Worm (Caenorhabditis elegans): ENCODE results near the gene lron-12.

DNA sequence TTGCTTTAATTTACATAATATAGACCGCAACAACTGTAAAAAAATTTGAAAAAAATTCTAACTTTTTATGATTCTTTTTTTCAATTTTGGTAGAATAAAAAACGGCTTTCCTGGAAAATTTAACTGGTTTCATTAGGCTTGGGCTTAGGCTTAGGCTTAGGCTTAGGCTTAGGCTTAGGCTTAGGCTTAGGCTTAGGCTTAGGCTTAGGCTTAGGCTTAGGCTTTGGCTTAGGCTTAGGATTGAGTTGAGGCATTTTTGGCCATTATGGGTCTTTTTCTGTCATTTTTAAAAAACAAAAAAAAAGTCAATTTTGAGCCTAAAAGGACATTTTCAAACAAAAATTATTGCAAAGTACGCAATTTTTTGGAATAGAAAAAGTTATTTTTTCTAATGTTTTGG lies 25.5 kb upstream of the lron-12 start:
- TF ChIP-seq hmg-4 (GFP tag; optimal IDR thresholded peaks at IDR 0.05), result no peak
- no peak for TF ChIP-seq ama-1 (optimal IDR thresholded peaks at IDR 0.05)
- no peak for TF ChIP-seq ceh-13 (GFP tag; optimal IDR thresholded peaks at IDR 0.05)
- TF ChIP-seq B0310.2 (tag; optimal IDR thresholded peaks at IDR 0.05), result no peak
- TF ChIP-seq sea-1 (GFP tag; conservative IDR thresholded peaks at IDR 0.05), result no peak
- TF ChIP-seq ceh-36 (tag; optimal IDR thresholded peaks at IDR 0.05), result peak; percentile 60
- TF ChIP-seq flt-1 (GFP tag; IDR thresholded peaks at IDR 0.05), result no peak
- no peak for TF ChIP-seq F13C5.2 (tag; optimal IDR thresholded peaks at IDR 0.05)
- no peak for TF ChIP-seq hnd-1 (tag; optimal IDR thresholded peaks at IDR 0.05)
- TF ChIP-seq scrt-1 (GFP tag; IDR thresholded peaks at IDR 0.05), result no peak
- no peak for TF ChIP-seq tra-4 (tag; optimal IDR thresholded peaks at IDR 0.05)
- TF ChIP-seq hmbx-1 (tag; optimal IDR thresholded peaks at IDR 0.05), result no peak

Measured in whole organism, early embryonic.